Worm (Caenorhabditis elegans) whole organism, young adult: ENCODE measurements around the gene frpr-10.
"Not testable (repeated sequence)": the region's sequence is repeated elsewhere in the genome, so short reads cannot be mapped to it uniquely, and the experiment has no call there.

Experiments used
- B0019.2 ChIP-seq: fragments of 200-800 bp; sonication (Bioruptor generic); conservative IDR thresholded peaks from 2 replicates; pipeline ENCODE4 v1.3.6; 2022; ENCODE audit warnings: missing genetic modification reagents, missing genetic modification characterization, missing compliant biosample characterization
- B0336.3 ChIP-seq: fragments of 200-800 bp; sonication (Bioruptor generic); IDR thresholded peaks from 2 replicates; pipeline ENCODE4 v1.3.6; 2022; ENCODE audit warnings: missing genetic modification characterization, missing compliant biosample characterization
- C06A6.2 ChIP-seq: fragments of 200-800 bp; sonication (Bioruptor generic); conservative IDR thresholded peaks from 2 replicates; pipeline ENCODE4 v1.3.6; 2022; ENCODE audit warnings: missing genetic modification characterization, missing compliant biosample characterization
- D2030.7 ChIP-seq: fragments of 200-800 bp; sonication (Bioruptor generic); IDR thresholded peaks from 2 replicates; pipeline ENCODE4 v1.3.6; 2022; ENCODE audit warnings: missing genetic modification reagents, missing genetic modification characterization, missing compliant biosample characterization
- F33H1.4 ChIP-seq: fragments of 200-800 bp; sonication (Bioruptor generic); IDR thresholded peaks from 2 replicates; pipeline ENCODE4 v1.3.6; 2022; ENCODE audit warnings: missing genetic modification reagents, missing genetic modification characterization, missing compliant biosample characterization
- K11D2.4 ChIP-seq: fragments of 200-800 bp; sonication (Bioruptor generic); IDR thresholded peaks from 2 replicates; pipeline ENCODE4 v1.3.6; 2022; ENCODE audit warnings: missing genetic modification reagents, missing genetic modification characterization, missing compliant biosample characterization
- Y53F4B.3 ChIP-seq: fragments of 200-800 bp; sonication (Bioruptor generic); IDR thresholded peaks from 2 replicates; pipeline ENCODE4 v1.3.6; 2022; ENCODE audit warnings: missing genetic modification reagents, missing genetic modification characterization, missing compliant biosample characterization
- Y53G8AR.9 ChIP-seq: fragments of 200-800 bp; sonication (Bioruptor generic); conservative IDR thresholded peaks from 2 replicates; pipeline ENCODE4 v1.3.6; 2022; ENCODE audit warnings: missing genetic modification reagents, missing genetic modification characterization, missing compliant biosample characterization
- Y67H2A.10 ChIP-seq: fragments of 200-800 bp; sonication (Bioruptor generic); conservative IDR thresholded peaks from 2 replicates; pipeline ENCODE4 v1.3.6; 2022; ENCODE audit warnings: missing genetic modification reagents, missing genetic modification characterization, missing compliant biosample characterization
- Y79H2A.3 ChIP-seq: fragments of 200-800 bp; sonication (Bioruptor generic); conservative IDR thresholded peaks from 2 replicates; pipeline ENCODE4 v1.3.6; 2022; ENCODE audit warnings: missing genetic modification reagents, missing genetic modification characterization, missing compliant biosample characterization
- Y95B8A.8 ChIP-seq: fragments of 200-800 bp; sonication (Bioruptor generic); IDR thresholded peaks from 2 replicates; pipeline ENCODE4 v1.3.6; 2022; ENCODE audit warnings: missing genetic modification reagents, missing genetic modification characterization, missing compliant biosample characterization
- aptf-2 ChIP-seq: fragments of 200-800 bp; sonication (Bioruptor generic); conservative IDR thresholded peaks from 2 replicates; pipeline ENCODE4 v1.3.6; 2022; ENCODE audit warnings: missing genetic modification reagents, missing genetic modification characterization, missing compliant biosample characterization
- attf-3 ChIP-seq: fragments of 200-800 bp; sonication (Bioruptor generic); conservative IDR thresholded peaks from 2 replicates; pipeline ENCODE4 v1.3.6; 2022; ENCODE audit warnings: missing genetic modification reagents, missing genetic modification characterization, missing compliant biosample characterization
- attf-5 ChIP-seq: fragments of 200-800 bp; sonication (Bioruptor generic); optimal IDR thresholded peaks from 2 replicates; lab custom pipeline; 2018; ENCODE audit warnings: mild to moderate bottlenecking, missing genetic modification characterization, missing compliant biosample characterization
- attf-6 ChIP-seq: fragments of 200-800 bp; sonication (Bioruptor generic); IDR thresholded peaks from 2 replicates; pipeline ENCODE4 v1.3.6; 2022; ENCODE audit warnings: missing genetic modification reagents, missing genetic modification characterization, missing compliant biosample characterization
- bed-2 ChIP-seq: fragments of 200-800 bp; sonication (Bioruptor generic); IDR thresholded peaks from 2 replicates; pipeline ENCODE4 v1.3.6; 2022; ENCODE audit warnings: missing genetic modification reagents, missing genetic modification characterization, missing compliant biosample characterization
- cebp-1 ChIP-seq, 2 experiments: fragments of 200-800 bp in 1 of 2; sonication (Bioruptor generic) in 1 of 2; sonication (generic microtip) in 1 of 2; IDR thresholded peaks in 1 of 2; optimal IDR thresholded peaks in 1 of 2; 2 replicates each; pipeline versions ENCODE4 v1.3.6 to Lab custom; 2017 to 2022; ENCODE audit warnings: missing compliant biosample characterization in 2 of 2, missing genetic modification characterization in 2 of 2, mild to moderate bottlenecking in 1 of 2, missing genetic modification reagents in 1 of 2, moderate library complexity in 1 of 2
- ceh-100 ChIP-seq: fragments of 200-800 bp; sonication (Bioruptor generic); IDR thresholded peaks from 2 replicates; pipeline ENCODE4 v1.3.6; 2022; ENCODE audit warnings: missing genetic modification reagents, missing genetic modification characterization, missing compliant biosample characterization
- ceh-27 ChIP-seq: fragments of 200-800 bp; sonication (Bioruptor generic); optimal IDR thresholded peaks from 2 replicates; lab custom pipeline; 2018; ENCODE audit warnings: mild to moderate bottlenecking, missing genetic modification characterization, moderate library complexity, missing compliant biosample characterization
- dox-1 ChIP-seq: fragments of 200-800 bp; sonication (Bioruptor generic); IDR thresholded peaks from 2 replicates; pipeline ENCODE4 v1.3.6; 2022; ENCODE audit warnings: missing genetic modification reagents, missing genetic modification characterization, missing compliant biosample characterization
- egrh-3 ChIP-seq: fragments of 200-800 bp; sonication (Bioruptor generic); IDR thresholded peaks from 2 replicates; pipeline ENCODE4 v1.3.6; 2022; ENCODE audit warnings: missing genetic modification reagents, missing genetic modification characterization, missing compliant biosample characterization
- hmg-1.2 ChIP-seq: fragments of 200-800 bp; sonication (Bioruptor generic); IDR thresholded peaks from 2 replicates; pipeline ENCODE4 v1.3.6; 2022; ENCODE audit warnings: missing genetic modification reagents, missing genetic modification characterization, missing compliant biosample characterization
- hmg-20 ChIP-seq: fragments of 200-800 bp; sonication (Bioruptor generic); IDR thresholded peaks from 2 replicates; pipeline ENCODE4 v1.3.6; 2022; ENCODE audit warnings: missing genetic modification reagents, missing genetic modification characterization, missing compliant biosample characterization
- let-526 ChIP-seq: fragments of 200-800 bp; sonication (Bioruptor generic); IDR thresholded peaks from 2 replicates; pipeline ENCODE4 v1.3.6; 2022; ENCODE audit warnings: missing genetic modification reagents, missing genetic modification characterization, missing compliant biosample characterization
- lin-26 ChIP-seq: fragments of 200-800 bp; sonication (Bioruptor generic); IDR thresholded peaks from 2 replicates; pipeline ENCODE4 v1.3.6; 2022; ENCODE audit warnings: missing genetic modification reagents, missing genetic modification characterization, missing compliant biosample characterization
- lin-35 ChIP-seq, 3 experiments: fragments of 150-350 bp in 2 of 3; sonication (generic microtip) in 1 of 3; optimal IDR thresholded peaks; 2 replicates each; lab custom pipeline; 2014 to 2018; ENCODE audit warnings: missing biosample characterization in 3 of 3, missing genetic modification characterization in 3 of 3, missing genetic modification reagents in 3 of 3
- madf-6 ChIP-seq: fragments of 200-800 bp; sonication (Bioruptor generic); IDR thresholded peaks from 2 replicates; pipeline ENCODE4 v1.3.6; 2022; ENCODE audit warnings: missing genetic modification reagents, missing genetic modification characterization, missing compliant biosample characterization
- mcd-1 ChIP-seq: fragments of 200-800 bp; sonication (Bioruptor generic); IDR thresholded peaks from 2 replicates; pipeline ENCODE4 v1.3.6; 2022; ENCODE audit warnings: missing genetic modification reagents, missing genetic modification characterization, missing compliant biosample characterization
- nfyb-1 ChIP-seq: fragments of 200-800 bp; sonication (Bioruptor generic); IDR thresholded peaks from 2 replicates; pipeline ENCODE4 v1.3.6; 2022; ENCODE audit warnings: missing genetic modification reagents, missing genetic modification characterization, missing compliant biosample characterization
- nhr-80 ChIP-seq: sonication (generic microtip); optimal IDR thresholded peaks from 2 replicates; lab custom pipeline; 2016; ENCODE audit warnings: missing genetic modification characterization, missing compliant biosample characterization
- pbrm-1 ChIP-seq: fragments of 200-800 bp; sonication (Bioruptor generic); IDR thresholded peaks from 2 replicates; pipeline ENCODE4 v1.3.6; 2022; ENCODE audit warnings: missing genetic modification reagents, missing genetic modification characterization, missing compliant biosample characterization
- rcor-1 ChIP-seq: fragments of 200-800 bp; sonication (Bioruptor generic); IDR thresholded peaks from 2 replicates; pipeline ENCODE4 v1.3.6; 2022; ENCODE audit warnings: missing genetic modification reagents, missing genetic modification characterization, missing compliant biosample characterization
- rpc-1 ChIP-seq, 2 experiments: fragments of 150-350 bp in 1 of 2; sonication (generic microtip) in 1 of 2; optimal IDR thresholded peaks; 2 replicates each; lab custom pipeline; 2014 to 2018; ENCODE audit warnings: missing biosample characterization in 1 of 2, missing genetic modification characterization in 1 of 2, missing genetic modification reagents in 1 of 2, missing genotype in 1 of 2
- ztf-25 ChIP-seq: fragments of 200-800 bp; sonication (Bioruptor generic); IDR thresholded peaks from 2 replicates; pipeline ENCODE4 v1.3.6; 2022; ENCODE audit warnings: missing genetic modification reagents, missing genetic modification characterization, missing compliant biosample characterization
- ztf-26 ChIP-seq: sonication (generic microtip); optimal IDR thresholded peaks from 2 replicates; lab custom pipeline; 2017; ENCODE audit warnings: missing genetic modification characterization, missing compliant biosample characterization
- ztf-28 ChIP-seq: fragments of 200-800 bp; sonication (Bioruptor generic); IDR thresholded peaks from 2 replicates; pipeline ENCODE4 v1.3.6; 2022; ENCODE audit warnings: missing genetic modification reagents, missing genetic modification characterization, missing compliant biosample characterization
- ztf-6 ChIP-seq: fragments of 200-800 bp; sonication (Bioruptor generic); IDR thresholded peaks from 2 replicates; pipeline ENCODE4 v1.3.6; 2022; ENCODE audit warnings: missing genetic modification reagents, missing genetic modification characterization, missing compliant biosample characterization

The frpr-10 gene

ce11 chrIV:7946899-7947499 lies 10.6 kb upstream of the frpr-10 start, which contains the start of gene F20D12.12 (continued):
- peak in 2 of 3 experiments; percentile 25 to 50 for TF ChIP-seq lin-35 (GFP tag; optimal IDR thresholded peaks at IDR 0.05; lab: Kevin White, UChicago)
- peak; percentile 96 for TF ChIP-seq B0019.2 (GFP tag; lab: Robert Waterston, UW)
- TF ChIP-seq ztf-26 (tag; lab: Kevin White, UChicago): peak; percentile 23
- TF ChIP-seq bed-2 (GFP tag; lab: Robert Waterston, UW): peak; percentile 91
- peak; percentile 92 for TF ChIP-seq ztf-25 (GFP tag; lab: Robert Waterston, UW)
- peak; percentile 88 for TF ChIP-seq Y53G8AR.9 (GFP tag; lab: Robert Waterston, UW)
- TF ChIP-seq hmg-1.2 (GFP tag; lab: Robert Waterston, UW): peak; percentile 85
- peak; percentile 99 for TF ChIP-seq D2030.7
- TF ChIP-seq ceh-27 (GFP tag; lab: Kevin White, UChicago): peak; percentile 83
- TF ChIP-seq ztf-6 (GFP tag; lab: Robert Waterston, UW): peak; percentile 75; the same call in 1 of the 2 replicates
- TF ChIP-seq B0336.3 (GFP tag; lab: Robert Waterston, UW): peak; percentile 60
- peak; percentile 53; the same call in 1 of the 2 replicates for TF ChIP-seq Y53F4B.3 (GFP tag; lab: Robert Waterston, UW)
- peak; percentile 75 for TF ChIP-seq attf-6
- peak; percentile 88 for TF ChIP-seq C06A6.2 (GFP tag; lab: Robert Waterston, UW)
- TF ChIP-seq ztf-28 (GFP tag; lab: Robert Waterston, UW): peak; percentile 98
- peak; percentile 48 for TF ChIP-seq nhr-80 (tag; lab: Kevin White, UChicago)
- peak; percentile 90 for TF ChIP-seq Y79H2A.3 (GFP tag; lab: Robert Waterston, UW)
- TF ChIP-seq hmg-20 (GFP tag; lab: Robert Waterston, UW): peak; percentile 27; the same call in 1 of the 2 replicates
- TF ChIP-seq F33H1.4 (GFP tag; lab: Robert Waterston, UW): peak; percentile 88
- TF ChIP-seq rpc-1 (optimal IDR thresholded peaks at IDR 0.05; lab: Kevin White, UChicago): peak; percentile 14
- TF ChIP-seq rpc-1 (tag; optimal IDR thresholded peaks at IDR 0.05; lab: Kevin White, UChicago): not testable (repeated sequence)

ce11 chrIV:7948290-7948689 lies 9.3 kb upstream of the frpr-10 start, which contains the start of gene mcm-3AP:
Gene mcm-3AP (plus strand): TSS chrIV:7948672.
- TF ChIP-seq bed-2 (GFP tag; lab: Robert Waterston, UW) (peak; percentile 68; the same call in 1 of the 2 replicates), ceh-100 (GFP tag; lab: Robert Waterston, UW) (peak; percentile 96), nfyb-1 (GFP tag; lab: Robert Waterston, UW) (peak; percentile 65; the same call in 1 of the 2 replicates), K11D2.4 (GFP tag; lab: Robert Waterston, UW) (0 out of 2 replicates have a peak, but pooled peaks have one; percentile 28), egrh-3 (GFP tag; lab: Robert Waterston, UW) (peak; percentile 65), dox-1 (peak; percentile 88), madf-6 (GFP tag; lab: Robert Waterston, UW) (peak; percentile 58), F33H1.4 (GFP tag; lab: Robert Waterston, UW) (peak; percentile 37), D2030.7 (peak; percentile 74; the same call in 1 of the 2 replicates), Y67H2A.10 (GFP tag; lab: Robert Waterston, UW) (peak; percentile 72; the same call in 1 of the 2 replicates), aptf-2 (GFP tag; lab: Robert Waterston, UW) (peak; percentile 89), mcd-1 (GFP tag; lab: Robert Waterston, UW) (peak; percentile 73), attf-3 (GFP tag; lab: Robert Waterston, UW) (peak; percentile 79), pbrm-1 (GFP tag; lab: Robert Waterston, UW) (peak; percentile 39; the same call in 1 of the 2 replicates), rcor-1 (GFP tag; lab: Robert Waterston, UW) (peak; percentile 52), lin-26 (GFP tag; lab: Robert Waterston, UW) (peak; percentile 74; the same call in 1 of the 2 replicates), attf-5 (GFP tag; lab: Kevin White, UChicago) (peak; percentile 41), cebp-1 (tag; optimal IDR thresholded peaks at IDR 0.05; lab: Kevin White, UChicago) (peak; percentile 5), ztf-28 (GFP tag; lab: Robert Waterston, UW) (peak; percentile 76), hmg-1.2 (GFP tag; lab: Robert Waterston, UW) (peak; percentile 59; the same call in 1 of the 2 replicates), C06A6.2 (GFP tag; lab: Robert Waterston, UW) (peak; percentile 63; the same call in 1 of the 2 replicates), Y95B8A.8 (GFP tag; lab: Robert Waterston, UW) (0 out of 2 replicates have a peak, but pooled peaks have one; percentile 55), ztf-25 (GFP tag; lab: Robert Waterston, UW) (peak; percentile 84), let-526 (GFP tag; lab: Robert Waterston, UW) (0 out of 2 replicates have a peak, but pooled peaks have one; percentile 25), ztf-6 (GFP tag; lab: Robert Waterston, UW) (0 out of 2 replicates have a peak, but pooled peaks have one; percentile 55)
- not testable (repeated sequence) for TF ChIP-seq cebp-1 (GFP tag; IDR thresholded peaks at IDR 0.05; lab: Robert Waterston, UW)
- TF ChIP-seq, all 124 proteins: peak for 25; not testable (repeated sequence) for 99
